Fruit fly (Drosophila melanogaster): ENCODE data around the gene msd5.

DNA sequence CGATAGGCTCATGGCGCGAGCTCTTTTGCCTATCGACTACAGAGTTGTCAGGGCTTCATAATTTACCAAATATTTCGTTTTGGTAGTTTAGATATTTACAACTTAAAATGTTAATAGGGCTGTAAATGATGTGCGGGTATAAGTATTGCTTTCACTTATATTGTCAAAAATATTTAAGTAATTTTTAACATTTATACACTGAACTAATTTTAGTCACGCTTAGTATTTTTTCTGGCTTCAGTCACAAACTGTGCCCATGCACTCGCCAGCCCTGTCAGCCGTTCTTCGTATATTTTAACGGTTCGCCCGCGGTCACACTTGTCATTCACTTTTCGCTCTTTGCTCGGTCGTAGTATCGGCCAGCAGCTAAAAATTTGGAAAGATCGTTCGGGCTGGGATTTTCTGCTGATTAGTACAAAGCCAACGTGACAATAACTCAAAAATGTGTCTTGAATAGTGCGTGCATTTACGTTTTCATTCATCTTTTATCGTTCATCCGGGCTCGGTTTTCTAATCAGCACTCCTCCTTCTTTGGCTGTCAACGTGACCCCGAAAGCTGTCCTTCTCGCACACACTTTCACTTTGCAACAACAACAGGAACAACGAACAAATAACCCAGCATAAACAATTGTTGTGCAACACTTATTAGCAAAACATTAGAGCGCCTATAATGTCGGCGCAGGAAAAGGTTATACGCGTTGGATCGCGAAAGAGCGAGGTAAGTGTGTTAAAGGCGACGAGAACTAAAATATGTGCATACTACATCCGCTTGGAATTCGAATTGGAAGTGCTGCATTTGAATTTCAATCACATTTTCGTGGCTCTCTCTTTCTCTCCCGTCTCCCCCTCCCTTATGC, 1.9 kb upstream of the msd5 start, which contains the start of the genes Hmbs and CG2211:
- TF ChIP-seq lab (GFP tag; optimal IDR thresholded peaks at IDR 0.05) (peak; percentile 94), CG12071 (GFP tag; optimal IDR thresholded peaks at IDR 0.05) (peak; percentile 52), Chrac-16 (GFP tag; optimal IDR thresholded peaks at IDR 0.05) (peak; percentile 93), Usf (GFP tag; optimal IDR thresholded peaks at IDR 0.05) (peak; percentile 72), BtbVII (GFP tag; optimal IDR thresholded peaks at IDR 0.05) (peak; percentile 41), CG9797 (GFP tag; optimal IDR thresholded peaks at IDR 0.05) (peak; percentile 98), CG6689 (GFP tag; IDR thresholded peaks at IDR 0.05) (peak; percentile 80), wdn (GFP tag; IDR thresholded peaks at IDR 0.05) (peak; percentile 58), CG12299 (tag; optimal IDR thresholded peaks at IDR 0.05) (peak; percentile 22), CG8478 (optimal IDR thresholded peaks at IDR 0.05) (no peak)

Measured in whole organism, embryonic.